Worm (Caenorhabditis elegans) whole organism, L2 larva: ENCODE data around the gene aexr-1.

Experiments used
- elt-1 ChIP-seq: fragments of 150-350 bp; optimal IDR thresholded peaks from 2 replicates; lab custom pipeline; 2014; ENCODE audit warnings: missing biosample characterization, missing genetic modification characterization
- lin-13 ChIP-seq: fragments of 150-350 bp; optimal IDR thresholded peaks from 2 replicates; lab custom pipeline; 2014; ENCODE audit warnings: missing biosample characterization, missing genetic modification reagents, missing genetic modification characterization
- lin-39 ChIP-seq: fragments of 150-350 bp; optimal IDR thresholded peaks from 2 replicates; lab custom pipeline; 2014; ENCODE audit warnings: missing biosample characterization, missing genetic modification reagents, missing genetic modification characterization
- nhr-23 ChIP-seq: fragments of 150-350 bp; optimal IDR thresholded peaks from 2 replicates; lab custom pipeline; 2014; ENCODE audit warnings: missing biosample characterization, missing genetic modification reagents, missing genetic modification characterization
- nhr-6 ChIP-seq: fragments of 150-350 bp; optimal IDR thresholded peaks from 2 replicates; lab custom pipeline; 2014; ENCODE audit warnings: missing biosample characterization, missing genetic modification characterization
- peb-1 ChIP-seq: fragments of 150-350 bp; optimal IDR thresholded peaks from 2 replicates; lab custom pipeline; 2014; ENCODE audit warnings: missing biosample characterization, missing genetic modification characterization
- unc-39 ChIP-seq: fragments of 150-350 bp; optimal IDR thresholded peaks from 2 replicates; lab custom pipeline; 2014; ENCODE audit warnings: missing biosample characterization, missing genetic modification characterization
- unc-62 ChIP-seq: fragments of 150-350 bp; optimal IDR thresholded peaks from 2 replicates; lab custom pipeline; 2014; ENCODE audit warnings: missing biosample characterization, missing genetic modification reagents, missing genetic modification characterization
- ztf-11 ChIP-seq: sonication (generic microtip); optimal IDR thresholded peaks from 2 replicates; lab custom pipeline; 2017; ENCODE audit warnings: missing biosample characterization, missing genetic modification characterization

- TF ChIP-seq peb-1 (no peak), unc-62 (GFP tag; lab: Kevin White, UChicago) (no peak), ztf-11 (tag; lab: Kevin White, UChicago) (no peak), unc-39 (tag; lab: Kevin White, UChicago) (no peak), nhr-6 (tag; lab: Kevin White, UChicago) (no peak), elt-1 (tag; lab: Kevin White, UChicago) (no peak), nhr-23 (tag; lab: Kevin White, UChicago) (no peak), lin-13 (GFP tag; lab: Kevin White, UChicago) (no peak), lin-39 (tag; lab: Kevin White, UChicago) (no peak)
Measured at ce11 chrX:6606991-6607390, 28.1 kb downstream of the aexr-1 start, which contains the start of gene cpr-6.
